Fruit fly (Drosophila melanogaster) S2 (cell line): ENCODE measurements around the gene CG12716.

Experiments used
- CG8478 ChIP-seq: fragments of >200 bp; optimal IDR thresholded peaks from 2 replicates; lab custom pipeline; 2018
- CTCF ChIP-seq, 2 experiments: fragments of >200 bp; optimal IDR thresholded peaks; 2 replicates each; lab custom pipeline; 2018

Gene CG12716

DNA sequence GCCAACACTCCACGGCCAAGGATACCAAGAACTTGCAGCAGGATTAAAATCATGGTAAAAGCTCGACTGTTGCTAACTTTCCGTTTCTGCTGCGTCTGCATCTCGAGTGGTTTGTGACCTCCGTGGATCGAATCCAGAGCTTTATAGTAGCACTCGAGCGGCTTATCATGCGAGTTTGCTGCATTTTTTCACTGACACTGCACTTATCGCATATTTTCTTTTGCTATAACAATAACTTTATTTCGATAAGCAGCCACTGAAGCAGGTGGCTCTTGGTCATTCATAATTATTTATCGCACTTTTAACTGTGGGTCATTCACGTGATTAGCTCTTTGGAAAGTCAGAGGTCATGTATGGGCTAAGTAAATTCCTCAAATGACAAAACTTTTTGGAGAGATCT lies at the start of gene CG12716:
CG12716 (minus strand) TSS at position 101 of the 400 bp plus-strand sequence.
- TF ChIP-seq CTCF (optimal IDR thresholded peaks at IDR 0.05; lab: Kevin White, UChicago) (no peak), CG8478 (lab: Kevin White, UChicago) (no peak)

DNA sequence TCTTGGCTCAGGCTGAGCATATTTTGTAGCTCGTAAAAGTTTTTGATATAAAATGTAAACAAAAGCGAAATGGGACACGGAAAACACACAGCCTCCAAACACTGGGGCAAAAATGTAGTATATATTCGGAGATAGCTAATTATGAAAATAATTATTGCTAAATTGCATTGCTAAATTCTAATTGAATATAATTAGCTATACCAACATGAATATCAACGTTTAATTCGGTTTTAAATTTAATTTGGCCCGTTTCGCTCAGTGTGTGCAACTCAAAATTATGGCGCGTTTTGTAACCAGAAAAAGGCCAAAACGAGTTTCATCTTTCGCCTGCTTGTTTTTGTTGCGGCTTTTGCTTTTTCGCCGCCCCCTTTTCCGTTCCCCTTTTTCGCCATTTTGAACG lies 47.7 kb upstream of the CG12716 start:
- TF ChIP-seq CG8478 (lab: Kevin White, UChicago) (no peak), CTCF (optimal IDR thresholded peaks at IDR 0.05; lab: Kevin White, UChicago) (no peak)

DNA sequence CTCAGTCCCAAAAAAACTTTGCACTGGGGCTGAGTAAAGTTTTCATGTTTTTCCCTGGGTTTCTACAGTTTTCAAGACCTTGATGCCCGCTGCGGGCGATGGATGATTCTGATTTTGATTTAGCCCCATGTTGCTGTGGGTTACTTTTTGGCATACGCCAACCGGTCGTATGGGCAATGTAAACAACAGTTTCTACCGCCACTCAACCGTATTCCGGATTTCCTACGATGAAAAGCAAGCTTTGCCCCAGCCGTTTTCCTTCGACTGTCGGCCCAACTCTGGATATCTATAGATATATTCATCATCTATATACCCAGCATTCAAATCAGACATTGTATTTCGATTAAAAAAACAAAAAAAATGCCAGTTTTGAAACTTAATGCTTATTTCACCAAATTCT lies 45.9 kb upstream of the CG12716 start, which contains the start of gene CG2209:
CG2209 (plus strand) TSS at position 301 of the 400 bp plus-strand sequence.
- TF ChIP-seq CG8478 (lab: Kevin White, UChicago) (no peak), CTCF (optimal IDR thresholded peaks at IDR 0.05; lab: Kevin White, UChicago) (no peak)

DNA sequence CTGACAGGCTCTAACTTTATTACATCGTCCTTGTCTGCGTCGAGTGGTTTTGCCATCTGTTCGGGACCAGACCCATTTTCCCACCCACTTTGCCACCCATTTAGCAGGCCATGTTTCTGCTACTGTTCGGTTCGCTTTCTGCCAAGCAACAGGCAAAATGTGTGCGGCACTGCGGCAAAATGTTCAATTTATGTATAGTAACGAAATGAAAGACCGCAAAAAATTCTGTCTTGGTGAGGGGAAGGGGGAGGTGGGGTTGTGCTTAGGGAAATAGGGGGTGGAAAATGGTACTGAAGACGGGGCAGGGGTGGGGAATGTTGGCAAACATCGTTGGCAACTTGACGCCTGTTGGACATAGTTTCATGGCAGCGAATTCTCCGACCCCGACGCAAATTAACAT lies 36.3 kb upstream of the CG12716 start:
- TF ChIP-seq CG8478 (lab: Kevin White, UChicago): no peak
- TF ChIP-seq CTCF (optimal IDR thresholded peaks at IDR 0.05; lab: Kevin White, UChicago): no peak

DNA sequence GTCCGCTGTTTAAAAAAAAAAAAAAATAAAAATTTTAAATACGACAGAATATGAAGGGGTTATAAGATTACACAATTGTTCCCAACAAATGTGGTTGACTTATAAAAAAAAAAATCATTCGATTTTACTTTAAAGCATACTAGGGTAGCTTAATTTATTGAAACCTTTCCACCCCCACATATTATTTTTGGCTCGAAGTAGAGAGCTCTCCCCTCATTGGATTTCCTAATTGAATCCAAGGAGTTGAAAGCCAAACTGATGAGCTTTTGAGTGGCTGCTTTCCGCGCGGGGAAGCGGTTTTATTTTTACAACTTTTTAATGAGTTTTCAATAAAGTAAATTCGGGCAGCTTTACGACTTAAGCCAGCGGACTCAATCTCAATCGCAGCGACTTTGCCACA lies 28.7 kb upstream of the CG12716 start, which contains the start of gene CG15719:
CG15719 (minus strand) TSS at position 101 of the 400 bp plus-strand sequence.
- TF ChIP-seq CG8478 (lab: Kevin White, UChicago) (no peak), CTCF (optimal IDR thresholded peaks at IDR 0.05; lab: Kevin White, UChicago) (no peak)

DNA sequence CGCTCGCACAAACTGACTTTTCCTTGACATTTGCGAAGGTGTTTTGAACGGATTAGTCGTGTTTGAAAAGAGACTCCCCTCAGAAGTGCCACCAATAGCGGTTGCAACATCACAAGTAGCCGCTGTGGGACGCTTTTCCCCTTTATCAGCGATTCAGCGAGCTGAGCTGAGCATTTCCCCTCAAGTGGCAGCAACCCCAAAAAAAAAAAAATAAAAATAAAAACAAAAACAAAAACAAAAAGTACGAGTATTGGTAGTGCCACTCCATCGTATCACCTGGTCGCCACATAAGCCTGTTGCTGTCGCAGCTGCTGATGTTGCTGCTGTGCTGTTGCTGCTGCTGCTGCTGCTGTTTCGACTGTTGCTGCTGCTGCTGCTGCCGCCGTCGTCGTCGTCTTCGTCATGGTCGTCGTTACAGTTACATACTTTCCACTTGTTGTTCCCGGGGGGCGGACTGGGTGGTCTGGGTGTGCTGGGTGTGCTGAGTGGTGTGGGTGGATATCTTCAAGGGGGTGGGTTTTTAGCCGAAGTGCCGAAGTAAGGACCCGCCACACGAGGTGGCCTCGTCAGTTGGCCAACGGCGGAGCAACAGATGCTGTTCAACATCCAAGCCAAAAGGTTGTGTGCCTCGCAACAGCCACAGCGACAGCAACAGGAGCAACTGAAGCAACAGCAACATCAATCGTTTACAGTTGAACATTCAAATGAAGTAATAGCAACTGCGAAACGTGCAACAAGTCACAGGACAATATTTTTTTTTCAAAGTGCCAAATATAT lies 12.2 kb upstream of the CG12716 start, which contains the start of gene rsh:
rsh (plus strand) TSS at position 591 of the 777 bp plus-strand sequence.
- no peak for TF ChIP-seq CTCF (optimal IDR thresholded peaks at IDR 0.05; lab: Kevin White, UChicago)
- no peak for TF ChIP-seq CG8478 (lab: Kevin White, UChicago)

DNA sequence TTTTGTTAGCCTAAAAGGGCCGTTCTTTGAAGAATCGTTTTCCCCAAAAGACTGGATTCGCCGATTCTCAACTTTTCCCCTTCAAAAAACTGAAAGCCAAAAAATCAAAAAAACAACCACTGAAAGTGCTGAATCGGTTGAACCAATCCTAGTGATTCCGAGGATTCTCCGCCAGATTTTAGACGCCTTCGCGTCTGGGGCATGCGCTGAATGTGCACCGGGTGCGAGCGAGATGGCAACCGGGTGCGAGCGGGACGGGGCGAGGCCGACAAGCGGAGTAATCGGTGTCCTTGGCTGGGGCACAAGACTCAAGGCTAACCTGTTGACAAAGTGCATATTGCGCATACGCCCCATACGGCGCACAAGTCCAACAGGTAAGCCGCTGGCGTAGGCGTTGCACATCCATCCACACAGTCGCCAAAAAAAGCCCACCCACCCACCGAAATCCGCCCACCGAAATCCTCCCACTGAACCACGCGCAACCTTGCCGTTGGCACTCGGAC lies 11.0 kb upstream of the CG12716 start:
- TF ChIP-seq CG8478 (lab: Kevin White, UChicago) (no peak), CTCF (optimal IDR thresholded peaks at IDR 0.05; lab: Kevin White, UChicago) (no peak)

DNA sequence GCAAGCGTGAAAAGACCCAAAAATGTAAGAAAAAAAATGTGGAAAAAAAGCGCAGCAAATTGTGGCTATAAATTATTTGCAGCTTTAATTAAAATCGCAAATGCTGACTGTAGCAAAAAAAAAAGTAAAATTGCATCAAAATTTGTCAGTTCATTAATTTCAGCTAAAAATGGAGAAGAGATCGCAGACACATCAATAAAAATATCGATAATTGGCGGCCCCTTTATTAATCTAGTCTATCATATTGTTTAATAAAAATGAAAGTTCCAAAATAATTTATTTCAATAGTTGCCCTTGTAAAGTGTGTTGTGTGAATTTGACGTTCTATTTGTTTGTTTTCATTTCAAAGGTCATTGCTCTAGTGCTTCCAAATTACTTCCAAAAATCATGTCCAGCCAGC lies 8.2 kb upstream of the CG12716 start, which contains the start of gene CG32643:
CG32643 (plus strand) TSS at position 301 of the 400 bp plus-strand sequence.
- TF ChIP-seq CG8478 (lab: Kevin White, UChicago) (no peak), CTCF (optimal IDR thresholded peaks at IDR 0.05; lab: Kevin White, UChicago) (no peak)

DNA sequence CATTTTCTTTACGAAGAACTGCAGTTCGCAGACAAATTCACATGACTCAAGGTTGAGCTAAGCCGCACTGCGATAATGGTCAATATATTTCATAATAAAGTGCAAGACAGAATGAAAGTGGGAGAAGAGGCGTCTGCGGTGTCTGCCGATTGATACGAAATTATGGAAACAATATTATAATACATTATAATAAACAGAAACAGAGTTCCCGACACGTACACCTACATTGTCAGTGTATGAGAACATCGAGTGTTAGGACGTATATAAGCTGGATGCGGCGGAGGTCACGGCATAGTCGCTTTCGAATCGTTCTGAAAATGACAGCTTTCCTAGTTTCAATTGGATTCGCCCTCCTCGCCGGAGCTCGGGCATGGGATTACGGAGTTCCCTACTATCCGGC lies 5.6 kb downstream of the CG12716 start, which contains the start of gene CG15721:
CG15721 (plus strand) TSS at position 301 of the 400 bp plus-strand sequence.
- TF ChIP-seq CG8478 (lab: Kevin White, UChicago): no peak
- no peak for TF ChIP-seq CTCF (optimal IDR thresholded peaks at IDR 0.05; lab: Kevin White, UChicago)

DNA sequence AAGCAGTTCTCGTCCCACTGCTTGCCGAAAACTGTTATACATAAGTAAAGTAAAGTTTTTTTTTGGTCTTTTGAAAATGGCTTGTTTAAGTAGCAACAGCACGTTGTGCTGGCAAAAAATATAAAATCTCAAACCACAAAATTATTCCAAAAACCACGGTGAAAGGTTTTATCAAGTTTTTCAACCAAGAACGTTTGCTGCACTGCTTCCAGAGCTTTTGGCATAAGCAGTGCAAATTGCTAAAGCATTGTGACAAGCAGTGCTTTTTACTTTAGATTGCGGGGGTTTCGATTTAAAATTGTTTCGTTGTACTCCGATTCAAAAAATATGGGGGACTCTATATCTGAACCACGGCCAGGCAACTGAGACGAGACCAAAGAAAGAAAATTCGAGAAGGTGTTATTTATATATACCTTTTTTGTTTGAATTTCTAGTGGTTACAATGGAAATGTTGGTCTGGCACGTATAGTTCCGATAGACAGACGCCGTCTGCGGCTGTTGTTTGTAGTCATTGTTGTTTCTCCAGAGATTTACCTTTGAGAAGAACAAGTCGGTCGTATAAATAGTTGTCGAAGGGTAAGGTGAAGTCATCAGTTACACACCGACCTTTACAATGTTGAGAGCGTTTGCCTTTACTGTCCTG lies 8.6 kb downstream of the CG12716 start, which contains the start of gene Mur11Da:
Mur11Da (plus strand) TSS at position 593 of the 643 bp plus-strand sequence.
- no peak for TF ChIP-seq CG8478 (lab: Kevin White, UChicago)
- no peak for TF ChIP-seq CTCF (optimal IDR thresholded peaks at IDR 0.05; lab: Kevin White, UChicago)

DNA sequence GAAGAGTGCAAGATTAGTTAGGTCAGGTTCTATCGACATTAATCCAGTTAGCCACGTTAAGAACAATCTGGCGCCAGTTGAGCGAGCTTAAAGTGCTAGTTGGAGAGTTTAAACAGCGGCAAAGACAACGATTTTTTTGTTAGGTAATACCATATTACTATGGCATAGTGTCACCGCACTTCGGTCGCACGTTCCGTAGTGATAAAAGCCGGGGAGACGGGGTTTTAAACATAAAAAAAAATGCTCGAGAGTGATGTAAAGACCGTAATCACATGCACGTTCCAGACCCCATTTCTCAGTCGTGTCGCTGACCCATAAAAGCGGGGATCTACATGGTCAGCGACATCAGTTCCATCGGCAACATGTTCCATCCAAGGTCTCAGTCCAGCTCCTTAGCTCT lies 17.1 kb downstream of the CG12716 start, which contains the start of gene CG32642:
CG32642 (plus strand) TSS at position 301 of the 400 bp plus-strand sequence.
- no peak for TF ChIP-seq CTCF (optimal IDR thresholded peaks at IDR 0.05; lab: Kevin White, UChicago)
- no peak for TF ChIP-seq CG8478 (lab: Kevin White, UChicago)

DNA sequence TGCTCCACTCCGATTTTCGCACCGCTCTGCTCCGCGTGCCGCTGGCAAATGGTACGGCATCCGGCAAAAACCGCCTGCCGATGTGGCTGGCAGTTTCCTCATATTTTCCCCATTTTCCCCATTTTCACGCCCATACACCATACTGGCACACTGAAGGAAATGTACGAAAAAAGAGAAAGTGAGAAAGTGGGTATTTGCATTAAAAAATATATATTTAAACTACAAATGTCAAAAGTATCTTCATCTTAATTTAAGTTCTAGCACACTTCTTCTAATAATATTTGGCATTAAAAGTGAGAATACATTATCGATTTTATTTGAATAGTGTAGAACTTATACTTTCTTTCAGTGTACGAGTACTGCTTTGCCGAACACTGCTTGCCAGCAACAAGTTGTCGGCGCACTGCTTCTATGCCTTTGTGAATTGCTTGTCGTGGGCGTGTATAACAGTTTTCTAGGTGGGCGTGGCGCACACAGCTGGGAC lies 18.6 kb downstream of the CG12716 start, which contains the start of gene hec:
hec (minus strand) TSS at position 51 of the 484 bp plus-strand sequence.
- TF ChIP-seq CTCF (optimal IDR thresholded peaks at IDR 0.05; lab: Kevin White, UChicago): no peak

DNA sequence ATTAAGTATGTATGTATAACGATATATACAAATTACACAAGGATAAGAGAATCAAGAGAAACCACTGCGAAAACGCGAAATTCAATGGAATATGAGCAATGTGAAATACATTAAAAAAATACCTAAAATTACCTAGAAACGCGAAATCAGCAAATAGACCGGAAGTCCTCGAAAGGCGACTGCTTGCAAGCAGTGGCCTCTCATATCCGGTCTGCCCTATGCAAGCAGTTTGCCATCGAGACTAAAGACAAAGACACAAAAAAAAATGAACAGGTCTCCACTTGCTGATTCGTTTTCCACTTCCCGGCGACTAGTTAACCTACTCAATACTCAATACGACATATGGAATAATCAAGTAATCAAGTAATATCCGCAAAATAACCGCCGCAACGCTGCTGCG lies 28.4 kb downstream of the CG12716 start:
- TF ChIP-seq CTCF (optimal IDR thresholded peaks at IDR 0.05; lab: Kevin White, UChicago) (no peak), CG8478 (lab: Kevin White, UChicago) (no peak)

DNA sequence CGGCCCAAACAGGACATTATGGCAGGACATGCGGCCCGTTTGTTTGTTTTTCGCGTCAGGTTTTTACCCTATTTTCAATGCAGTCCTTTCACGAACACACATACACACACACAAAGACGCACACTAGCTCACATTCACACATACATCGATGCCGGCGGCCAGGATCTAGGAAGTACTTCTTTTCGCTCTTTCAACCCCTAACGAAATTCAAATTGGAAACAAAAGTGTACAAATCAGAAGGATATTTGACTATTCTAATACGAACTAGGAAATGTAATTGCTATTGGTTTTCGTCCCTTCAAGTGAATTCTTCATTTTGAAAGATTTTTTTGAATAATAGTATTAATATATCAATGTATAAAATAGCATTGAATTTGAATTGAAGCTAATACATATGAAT lies 35.6 kb downstream of the CG12716 start:
- TF ChIP-seq CTCF (optimal IDR thresholded peaks at IDR 0.05; lab: Kevin White, UChicago) (no peak), CG8478 (lab: Kevin White, UChicago) (no peak)
